Worm (Caenorhabditis elegans): ENCODE data around the gene Y67A10A.7.

ce11 chrIV:14326694-14327298, 47.1 kb upstream of the Y67A10A.7 start:
- TF ChIP-seq nhr-232 (tag; optimal IDR thresholded peaks at IDR 0.05) (no peak), fkh-10 (GFP tag; optimal IDR thresholded peaks at IDR 0.05) (no peak), F13H6.1 (tag; optimal IDR thresholded peaks at IDR 0.05) (no peak), nhr-11 (tag; optimal IDR thresholded peaks at IDR 0.05) (no peak), unc-3 (GFP tag; conservative IDR thresholded peaks at IDR 0.05) (no peak), unc-3 (tag; optimal IDR thresholded peaks at IDR 0.05) (no peak), sox-4 (tag; optimal IDR thresholded peaks at IDR 0.05) (no peak), ttx-3 (tag; optimal IDR thresholded peaks at IDR 0.05) (no peak), eyg-1 (tag; optimal IDR thresholded peaks at IDR 0.05) (no peak), hlh-15 (tag; optimal IDR thresholded peaks at IDR 0.05) (no peak), C38D4.7 (GFP tag; optimal IDR thresholded peaks at IDR 0.05) (no peak), tbx-2 (tag; optimal IDR thresholded peaks at IDR 0.05) (peak; percentile 53)

All from whole organism, late embryonic.